Worm (Caenorhabditis elegans) whole organism, dauer: ENCODE measurements around the gene sri-54.
"Not testable (repeated sequence)": the region's sequence is repeated elsewhere in the genome, so short reads cannot be mapped to it uniquely, and the experiment has no call there.

ENCODE experiments used
- unc-62 ChIP-seq: sonication (generic microtip); optimal IDR thresholded peaks from 2 replicates; lab custom pipeline; 2017; ENCODE audit warnings: missing biosample characterization, missing genetic modification reagents, missing genetic modification characterization

The sri-54 gene

DNA sequence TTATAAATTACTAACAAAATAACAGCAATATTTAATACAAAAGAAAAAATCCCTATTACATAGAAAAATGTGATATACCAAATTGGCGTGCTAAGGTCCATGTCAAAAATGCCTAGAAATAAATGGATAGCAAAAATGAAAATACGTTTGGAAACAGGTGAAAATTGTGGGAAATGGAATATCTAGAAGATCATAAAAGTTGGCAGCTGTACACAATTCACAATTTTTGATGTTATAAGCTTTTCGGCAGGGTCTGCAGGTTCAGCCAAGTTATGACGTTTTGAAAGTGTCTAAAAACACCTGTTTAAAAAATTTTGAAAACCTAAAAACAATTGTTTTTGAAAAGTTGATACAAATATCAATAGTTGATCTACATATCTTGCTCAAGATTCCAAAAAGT lies 5.2 kb upstream of the sri-54 start, which contains the start of gene sri-42:
sri-42 (minus strand) TSS at position 101 of the 400 bp plus-strand sequence.
- TF ChIP-seq unc-62 (GFP tag; lab: Kevin White, UChicago) = not testable (repeated sequence)

DNA sequence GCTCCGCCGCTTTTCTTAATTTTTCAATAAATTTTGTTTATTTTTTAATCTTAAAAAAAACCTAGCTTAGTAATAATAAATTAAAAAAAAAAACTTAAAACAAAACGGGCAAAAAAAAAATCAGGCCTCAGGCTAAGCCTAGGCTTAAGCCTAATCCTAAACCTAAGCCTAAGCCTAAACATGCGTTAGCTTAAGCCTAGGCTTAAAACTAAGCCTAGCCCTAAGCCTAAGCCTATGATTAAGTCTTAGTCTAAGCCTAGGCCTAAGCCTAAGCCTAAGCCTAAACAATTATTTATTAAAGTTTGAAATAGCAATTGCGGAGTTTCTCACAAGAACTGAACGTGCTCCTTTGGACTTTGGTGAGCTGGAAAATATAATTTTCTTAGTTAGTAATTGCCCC lies 2.4 kb downstream of the sri-54 start:
- no peak for TF ChIP-seq unc-62 (GFP tag; lab: Kevin White, UChicago)

DNA sequence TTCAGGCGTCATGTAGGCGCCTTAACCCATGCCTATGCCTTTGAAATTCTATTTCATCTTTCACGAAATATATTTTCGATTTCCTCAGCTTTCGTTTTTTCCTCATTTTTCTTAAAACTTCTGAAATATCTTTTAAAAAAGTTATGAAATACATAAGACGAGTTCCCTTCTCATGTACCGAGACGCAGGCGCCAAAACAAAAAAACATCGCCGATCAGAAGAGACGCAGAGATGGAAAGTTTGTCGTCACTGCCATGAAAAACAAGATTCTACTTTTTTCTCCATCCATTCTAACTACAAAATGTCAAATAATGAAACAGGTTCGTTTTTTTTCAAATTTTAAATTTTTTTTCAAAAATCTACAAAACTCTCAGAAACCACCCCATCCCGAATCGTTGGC lies 8.7 kb downstream of the sri-54 start, which contains the start of gene chil-24:
chil-24 (plus strand) TSS at position 156 of the 400 bp plus-strand sequence.
- TF ChIP-seq unc-62 (GFP tag; lab: Kevin White, UChicago) = no peak

DNA sequence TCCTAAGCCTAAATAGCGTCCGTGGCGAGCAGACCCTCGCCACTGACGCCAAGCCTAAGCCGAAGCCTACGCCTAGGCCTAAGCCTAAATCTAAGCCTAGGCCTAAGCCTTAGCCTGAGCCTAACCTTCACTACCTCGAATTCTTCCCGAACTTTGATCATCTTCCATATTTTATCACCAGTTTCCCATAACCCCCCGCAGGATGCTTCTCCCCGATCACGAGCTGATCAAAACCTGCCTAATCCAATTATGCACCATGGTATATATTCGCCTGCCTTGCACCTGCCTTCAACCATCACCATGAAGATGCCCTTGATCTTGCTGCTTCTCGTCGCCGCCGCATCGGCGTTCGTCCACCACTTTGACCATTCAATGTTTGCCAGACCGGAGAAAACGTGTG lies 11.0 kb downstream of the sri-54 start, which contains the start of gene ins-31:
ins-31 (plus strand) TSS at position 301 of the 400 bp plus-strand sequence.
- TF ChIP-seq unc-62 (GFP tag; lab: Kevin White, UChicago) = not testable (repeated sequence)

DNA sequence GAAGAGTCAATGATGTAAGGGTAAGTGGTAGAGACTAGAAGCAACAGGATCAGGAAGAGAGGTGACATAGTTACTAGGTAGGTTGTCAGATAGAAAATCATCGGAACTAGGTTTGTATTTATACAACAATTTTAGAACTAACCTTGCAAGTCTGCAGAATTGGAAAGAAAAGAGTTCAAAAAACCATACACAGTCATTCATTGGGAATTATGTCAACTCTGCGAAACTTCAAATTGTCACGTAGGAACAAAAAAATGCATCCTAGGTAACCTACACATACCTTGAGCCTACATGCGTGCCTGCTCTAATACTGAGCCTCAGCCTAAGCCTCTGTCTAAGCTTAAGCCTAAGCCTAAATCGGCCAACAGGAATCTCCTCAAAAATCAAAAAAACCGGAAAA lies 11.4 kb downstream of the sri-54 start, which contains the start of gene ins-19:
ins-19 (minus strand) TSS at position 101 of the 400 bp plus-strand sequence.
- no peak for TF ChIP-seq unc-62 (GFP tag; lab: Kevin White, UChicago)

DNA sequence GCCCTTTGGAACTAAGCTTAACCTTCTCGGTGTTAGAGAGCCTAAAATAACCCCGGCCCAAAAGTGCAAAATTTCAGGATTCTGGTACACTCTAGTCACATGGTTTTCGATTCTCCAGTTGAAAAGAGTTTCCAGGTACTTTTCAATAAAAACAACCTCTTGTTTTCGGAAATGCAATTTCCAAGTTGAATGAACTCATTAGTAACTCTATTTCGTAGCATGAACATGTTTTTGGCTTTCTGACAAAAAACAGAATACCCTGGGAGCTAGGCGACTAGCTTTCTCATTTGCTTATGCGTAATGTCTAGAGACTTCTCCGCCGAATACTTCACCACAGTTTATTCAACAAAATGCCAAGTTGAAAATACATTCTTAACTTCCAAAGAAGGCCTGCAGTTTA lies 14.5 kb downstream of the sri-54 start, which contains the start of gene srh-71:
srh-71 (plus strand) TSS at position 301 of the 400 bp plus-strand sequence.
- no peak for TF ChIP-seq unc-62 (GFP tag; lab: Kevin White, UChicago)

DNA sequence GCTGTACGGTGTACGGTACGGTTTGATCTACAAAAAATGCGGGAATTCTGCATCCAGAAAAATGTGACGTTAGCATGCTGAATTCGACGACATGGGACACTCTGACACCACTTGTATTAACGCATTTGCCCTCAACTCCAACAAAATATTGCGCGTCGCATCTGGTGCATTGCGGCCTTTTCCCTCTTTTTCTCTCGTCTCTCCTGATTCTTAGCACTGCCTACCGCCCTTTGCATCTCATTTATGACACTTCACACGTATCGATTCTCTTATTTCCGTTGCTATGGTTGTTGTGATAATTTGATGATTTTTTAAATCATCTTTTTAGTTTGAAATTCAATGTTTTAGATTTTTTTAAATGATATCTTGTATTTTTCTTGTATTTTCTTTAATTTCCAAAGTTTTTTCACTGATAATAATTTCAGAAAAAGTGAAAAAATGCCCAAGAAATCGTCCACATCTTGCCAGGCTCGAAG lies 18.8 kb downstream of the sri-54 start, which contains the start of gene T10D4.6:
T10D4.6 (plus strand) TSS at position 426 of the 476 bp plus-strand sequence.
- TF ChIP-seq unc-62 (GFP tag; lab: Kevin White, UChicago) = no peak

DNA sequence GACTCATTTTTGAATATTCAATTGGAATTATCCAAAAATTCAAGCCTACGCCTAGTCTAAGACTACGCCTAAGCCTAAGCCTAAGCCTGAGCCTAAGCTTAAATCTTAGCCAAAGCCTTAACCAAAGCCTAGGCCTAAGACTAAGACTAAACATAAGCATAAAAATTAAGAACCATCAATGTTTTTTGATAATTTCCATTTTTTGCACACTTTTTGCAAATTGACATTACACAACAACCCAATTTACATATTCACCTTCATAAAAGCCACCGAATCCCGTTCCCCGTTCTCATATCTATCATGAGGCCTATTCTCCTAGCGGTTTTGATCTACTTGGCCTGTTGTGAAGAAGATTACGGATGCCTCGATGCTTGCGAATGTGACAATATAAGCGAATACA lies 20.2 kb downstream of the sri-54 start, which contains the start of gene T10D4.7:
T10D4.7 (plus strand) TSS at position 301 of the 400 bp plus-strand sequence.
- no peak for TF ChIP-seq unc-62 (GFP tag; lab: Kevin White, UChicago)

DNA sequence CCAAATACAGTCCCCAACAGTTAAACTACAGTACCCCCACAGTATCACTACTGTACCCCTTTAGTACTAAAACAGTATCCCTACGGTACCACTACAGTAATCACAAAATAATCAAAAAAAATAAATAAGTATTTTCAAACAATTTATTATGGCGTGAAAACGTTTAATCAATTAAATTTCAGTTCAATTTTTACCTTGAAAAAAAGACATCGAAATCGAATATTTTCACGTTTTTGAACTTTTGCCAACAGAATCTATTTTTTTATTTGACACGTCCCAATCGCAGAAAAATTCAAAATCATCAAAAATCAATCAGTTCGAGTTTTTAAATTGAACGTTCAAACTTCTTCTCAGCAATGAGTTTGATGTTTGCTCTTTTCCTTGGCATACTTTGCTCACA lies 23.8 kb downstream of the sri-54 start, which contains the start of gene clec-123:
clec-123 (plus strand) TSS at position 301 of the 400 bp plus-strand sequence.
- no peak for TF ChIP-seq unc-62 (GFP tag; lab: Kevin White, UChicago)

DNA sequence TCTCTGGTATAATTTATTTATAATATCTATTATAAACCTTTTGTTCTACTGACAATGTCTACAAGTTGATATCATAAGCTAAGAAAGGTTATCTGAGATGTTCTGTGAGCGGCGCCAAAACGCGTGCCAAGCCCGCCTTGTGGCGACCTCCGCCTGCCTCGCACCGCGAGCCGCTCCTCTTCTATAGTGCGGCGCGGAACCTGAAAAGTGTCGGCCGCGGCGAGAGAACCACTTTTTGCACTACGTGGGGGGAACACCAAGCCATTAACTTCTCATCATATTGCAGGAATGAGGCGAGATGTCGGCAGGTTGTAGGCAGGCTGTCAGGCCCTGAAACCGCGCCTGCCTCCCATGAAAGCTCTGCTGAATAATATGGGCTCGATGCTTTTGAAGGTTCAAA lies 24.4 kb downstream of the sri-54 start:
- TF ChIP-seq unc-62 (GFP tag; lab: Kevin White, UChicago) = no peak

DNA sequence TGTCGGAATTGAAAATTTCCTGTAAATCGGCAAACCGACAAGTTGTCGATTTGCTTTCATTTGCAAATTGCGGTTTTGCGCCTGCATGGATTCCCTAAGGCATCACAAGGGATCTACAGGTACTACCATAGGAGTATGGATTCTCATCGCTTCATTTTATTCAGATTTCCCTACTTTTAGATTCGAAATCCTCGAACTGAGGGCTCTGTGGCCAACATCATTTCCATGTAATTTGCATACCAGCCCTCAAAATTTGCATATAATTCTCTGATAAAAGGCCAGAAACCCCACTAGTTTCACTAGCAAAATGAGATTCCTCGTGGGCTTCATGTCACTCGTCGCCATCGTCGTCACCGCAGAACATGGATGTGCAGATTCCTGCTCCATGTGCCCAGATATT lies 25.4 kb downstream of the sri-54 start, which contains the start of gene Y25C1A.2:
Y25C1A.2 (plus strand) TSS at position 301 of the 400 bp plus-strand sequence.
- no peak for TF ChIP-seq unc-62 (GFP tag; lab: Kevin White, UChicago)

DNA sequence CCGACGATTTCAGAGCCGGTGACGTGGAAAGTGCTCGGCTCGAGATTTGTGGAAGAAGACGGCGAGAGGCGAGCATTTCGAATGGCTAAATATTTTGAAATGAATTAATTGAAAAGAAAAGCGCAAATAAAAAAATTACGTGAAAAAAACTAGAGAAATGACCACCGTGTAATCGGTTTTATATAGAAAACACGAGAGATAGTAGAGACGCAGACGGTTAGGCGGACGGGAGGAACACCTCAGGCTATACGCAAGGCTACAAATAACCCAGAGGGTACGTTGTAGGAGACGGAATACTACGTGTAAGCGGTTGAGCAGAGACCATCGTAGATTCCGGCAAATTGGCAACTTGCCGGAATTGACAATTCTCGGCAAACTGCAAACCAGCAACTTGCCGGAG lies 26.6 kb downstream of the sri-54 start, which contains the start of gene Y25C1A.13:
Y25C1A.13 (minus strand) TSS at position 101 of the 400 bp plus-strand sequence.
- TF ChIP-seq unc-62 (GFP tag; lab: Kevin White, UChicago) = no peak

DNA sequence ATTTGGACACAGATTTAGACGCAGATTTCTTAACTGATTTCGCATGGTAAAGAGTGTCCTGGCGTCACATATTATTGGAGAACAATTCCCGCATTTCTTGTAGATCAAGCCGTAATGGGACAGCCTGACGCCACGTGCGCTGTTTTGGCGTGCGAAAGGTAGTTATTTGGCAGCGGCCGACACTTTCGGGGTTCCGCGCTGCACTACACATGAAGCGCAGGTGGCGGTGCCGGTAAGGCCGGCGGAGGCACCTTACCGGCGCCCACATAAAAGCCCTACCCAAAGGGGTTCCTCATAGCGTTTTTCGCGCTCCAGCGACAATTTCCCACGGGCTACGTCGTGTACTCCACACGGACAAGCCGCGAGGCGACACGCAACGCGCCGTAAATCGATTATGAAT lies 27.6 kb downstream of the sri-54 start:
- TF ChIP-seq unc-62 (GFP tag; lab: Kevin White, UChicago) = no peak

DNA sequence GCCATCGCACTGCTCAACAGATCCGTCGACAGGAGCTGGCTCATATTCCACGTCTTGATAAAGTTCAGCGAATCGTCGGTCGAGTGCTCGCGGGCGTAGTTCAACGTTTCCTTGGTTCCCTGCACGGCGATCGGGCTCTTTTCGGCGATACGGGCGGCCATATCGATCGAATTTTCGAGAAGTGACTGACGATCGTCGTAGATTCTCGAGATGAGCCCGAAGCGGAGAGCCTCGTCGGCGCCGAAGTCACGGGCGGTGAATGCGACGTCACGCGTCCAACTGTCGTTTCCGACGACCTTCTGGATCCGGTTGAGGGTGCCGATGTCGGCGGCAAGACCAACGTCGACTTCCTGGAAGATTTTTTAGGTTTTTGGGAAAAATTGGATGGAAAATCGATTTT lies 28.2 kb downstream of the sri-54 start:
- no peak for TF ChIP-seq unc-62 (GFP tag; lab: Kevin White, UChicago)

DNA sequence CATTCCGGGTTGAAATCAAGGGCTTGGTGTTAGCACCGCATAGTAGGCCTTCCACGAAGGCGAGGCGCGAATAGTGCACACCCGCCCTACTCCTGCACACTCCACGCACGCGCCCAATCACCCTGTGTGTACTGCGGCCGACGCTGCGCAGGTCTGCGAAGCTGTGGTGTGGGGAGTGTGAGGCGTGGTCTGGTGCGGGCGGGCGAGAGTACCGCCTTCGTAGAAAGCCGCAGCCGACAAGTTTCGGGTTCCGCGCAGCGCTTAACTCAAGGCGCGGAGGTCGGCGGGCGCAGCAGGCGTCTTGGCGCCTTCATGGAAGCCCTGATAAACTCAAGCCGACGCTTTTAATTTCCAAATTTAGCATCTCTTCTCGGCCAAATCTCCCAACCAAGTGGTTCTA lies 29.6 kb downstream of the sri-54 start:
- no peak for TF ChIP-seq unc-62 (GFP tag; lab: Kevin White, UChicago)

DNA sequence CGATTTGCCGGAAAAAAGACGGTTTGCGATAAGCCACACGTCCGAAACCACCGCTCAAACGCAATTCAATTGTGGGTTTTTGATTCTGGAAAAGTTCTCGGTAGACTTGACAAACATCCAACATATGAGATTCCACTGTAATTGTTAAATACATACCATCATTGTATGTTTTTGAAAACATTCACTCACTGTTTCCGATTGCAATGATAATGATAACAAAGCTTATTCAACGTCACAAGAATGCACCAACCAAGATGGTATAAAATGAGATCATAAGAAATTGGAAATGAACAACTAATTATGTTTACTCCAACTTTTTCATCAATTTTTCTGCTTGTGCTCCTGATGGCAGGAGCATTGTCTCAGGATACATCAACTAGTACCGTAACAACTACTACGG lies 31.9 kb downstream of the sri-54 start, which contains the start of gene clec-122:
clec-122 (plus strand) TSS at position 301 of the 400 bp plus-strand sequence.
- no peak for TF ChIP-seq unc-62 (GFP tag; lab: Kevin White, UChicago)

DNA sequence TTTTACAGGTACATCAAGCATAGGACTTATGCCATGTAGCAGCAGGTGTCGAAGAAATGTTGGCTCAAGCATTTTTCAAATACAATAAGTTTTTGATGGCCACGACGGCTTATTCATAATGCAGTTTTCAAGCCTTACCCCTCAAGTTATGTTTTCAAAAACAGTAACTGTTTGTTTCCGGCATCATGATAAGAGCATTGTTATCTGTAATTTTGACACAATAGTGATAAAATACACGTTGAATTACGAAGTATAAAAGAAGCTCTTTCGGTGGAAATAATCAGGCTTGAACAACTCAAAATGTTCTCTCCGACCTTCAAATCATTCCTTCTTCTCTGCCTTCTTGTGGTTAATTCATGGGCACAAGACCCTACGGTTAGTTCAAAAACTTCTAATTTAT lies 35.7 kb downstream of the sri-54 start, which contains the start of gene clec-121:
clec-121 (plus strand) TSS at position 301 of the 400 bp plus-strand sequence.
- TF ChIP-seq unc-62 (GFP tag; lab: Kevin White, UChicago) = no peak
